Fruit fly (Drosophila melanogaster): Measurements from ENCODE around the gene CG33688.

CG33688 gene

DNA sequence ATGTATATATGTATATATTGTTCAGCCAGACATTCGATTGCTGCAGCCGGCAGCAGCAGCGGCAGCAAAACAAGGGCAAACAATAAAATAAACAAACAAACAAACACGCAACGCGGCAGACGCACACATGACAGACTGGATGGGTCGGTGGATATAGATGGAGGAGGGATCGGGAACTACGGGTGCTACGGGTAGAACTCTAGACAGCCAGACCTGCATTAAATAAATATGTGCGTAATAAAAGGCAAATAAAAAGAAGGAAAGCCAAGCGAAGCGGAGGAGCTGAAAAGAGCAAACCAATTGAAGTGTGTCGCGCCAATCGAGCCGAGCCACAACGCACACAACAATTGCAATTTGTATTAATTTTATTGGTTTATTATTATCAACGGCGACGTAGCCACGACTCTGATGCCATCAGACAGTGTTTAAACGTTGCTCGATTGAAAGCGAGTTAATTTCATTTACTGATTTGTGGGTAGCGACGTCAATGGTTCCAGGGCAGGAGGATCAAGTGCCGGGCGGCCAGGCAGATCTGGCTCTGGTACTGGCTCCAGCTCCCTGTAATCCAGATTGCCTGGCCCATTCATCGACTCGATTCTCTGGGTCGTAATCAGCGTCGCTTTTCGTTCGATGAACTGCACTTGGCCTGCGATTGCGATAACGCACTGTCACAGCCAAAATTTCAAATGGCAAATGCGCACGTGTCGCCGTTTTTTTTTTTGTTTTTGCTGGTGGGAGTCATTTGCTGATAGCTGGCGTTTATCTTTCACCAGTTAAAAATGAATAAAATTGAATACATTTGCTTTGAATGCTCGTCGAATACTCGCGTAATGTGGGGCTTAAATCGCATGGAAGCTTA, 4.9 kb upstream of the CG33688 start:
- TF ChIP-seq CTCF (optimal IDR thresholded peaks at IDR 0.05) (no peak), CG8478 (optimal IDR thresholded peaks at IDR 0.05) (no peak)

dm6 chr3L:16195476-16195958, 3.5 kb upstream of the CG33688 start:
- no peak for TF ChIP-seq CG8478 (optimal IDR thresholded peaks at IDR 0.05)
- TF ChIP-seq CTCF (optimal IDR thresholded peaks at IDR 0.05), result no peak

dm6 chr3L:16196588-16197183, 2.3 kb upstream of the CG33688 start:
- TF ChIP-seq CTCF (optimal IDR thresholded peaks at IDR 0.05), result no peak
- TF ChIP-seq CG8478 (optimal IDR thresholded peaks at IDR 0.05), result no peak

DNA sequence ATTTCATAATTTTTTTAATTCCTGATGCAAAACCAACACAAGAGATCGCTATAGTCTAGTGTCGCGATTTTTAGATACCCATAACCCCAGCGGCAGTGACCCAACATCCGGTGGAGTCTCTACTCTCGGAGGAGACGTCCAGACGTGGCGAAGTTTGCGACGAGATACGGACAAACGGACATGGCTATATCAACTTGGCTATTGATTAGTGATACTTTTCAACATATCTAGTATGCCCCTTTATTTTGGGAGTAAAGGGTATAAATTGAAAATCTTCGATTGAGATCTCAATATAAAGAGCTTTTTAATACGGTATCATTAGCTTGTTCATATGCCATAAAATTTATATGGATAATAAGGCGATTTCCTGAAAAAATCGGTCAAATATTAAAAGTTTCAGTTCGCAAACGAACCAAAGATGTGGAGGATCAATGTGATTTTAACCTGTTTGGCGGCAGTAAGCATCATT, 1.5 kb upstream of the CG33688 start, which contains the start of gene CG33687:
Gene CG33687, plus strand, starts transcription at position 419 of the 469 bp plus-strand sequence.
- TF ChIP-seq CG8478 (optimal IDR thresholded peaks at IDR 0.05) (no peak), CTCF (optimal IDR thresholded peaks at IDR 0.05) (no peak)

DNA sequence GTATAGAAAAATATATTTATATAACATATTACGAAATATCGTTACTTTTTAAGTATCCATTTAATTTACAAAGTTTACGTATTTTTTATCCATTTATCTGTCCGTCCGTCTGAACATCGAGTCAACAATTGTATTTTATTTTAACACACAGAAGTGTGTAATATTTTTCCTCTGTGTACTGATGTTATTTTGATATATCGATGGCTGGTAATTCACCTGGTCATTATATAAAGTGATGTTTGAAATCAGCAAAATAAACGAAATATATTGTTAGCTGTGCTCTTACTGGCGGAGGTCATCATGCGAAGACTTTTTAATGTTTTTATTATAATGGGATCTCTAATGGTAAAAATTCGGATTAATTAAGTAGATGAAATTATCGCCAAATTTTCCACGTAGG, 909 bp downstream of the CG33688 start, which contains the start of gene CG33689:
Gene CG33689, plus strand, starts transcription at position 301 of the 400 bp plus-strand sequence.
- TF ChIP-seq CTCF (optimal IDR thresholded peaks at IDR 0.05), result no peak
- TF ChIP-seq CG8478 (optimal IDR thresholded peaks at IDR 0.05), result no peak

- TF ChIP-seq CG8478 (optimal IDR thresholded peaks at IDR 0.05) (no peak), CTCF (optimal IDR thresholded peaks at IDR 0.05) (no peak)
Observed at dm6 chr3L:16201028-16201427, 2.0 kb downstream of the CG33688 start, which contains the start of gene dls. TSS of gene dls (plus strand) at chr3L:16201328.

DNA sequence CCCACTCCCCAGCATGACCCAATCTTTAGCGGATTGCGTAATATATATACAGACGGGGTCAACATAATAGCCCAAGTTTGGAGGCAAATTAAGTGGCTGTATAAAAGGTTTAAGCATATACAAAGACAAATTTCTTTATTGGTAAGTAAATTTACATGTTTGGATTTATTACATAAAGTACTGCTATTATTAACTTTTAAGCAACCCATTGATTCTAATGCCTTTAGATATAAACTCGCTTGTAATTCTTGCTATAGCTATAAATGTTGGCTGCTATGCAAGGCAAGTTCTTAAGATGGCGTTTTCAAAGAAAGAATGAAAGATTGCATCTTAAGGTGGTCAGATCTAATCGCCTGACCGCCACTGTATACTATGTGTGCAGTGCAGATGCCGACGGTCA, 3.5 kb downstream of the CG33688 start:
- no peak for TF ChIP-seq CG8478 (optimal IDR thresholded peaks at IDR 0.05)
- TF ChIP-seq CTCF (optimal IDR thresholded peaks at IDR 0.05), result no peak

dm6 chr3L:16203236-16203635, 4.2 kb downstream of the CG33688 start:
- TF ChIP-seq CG8478 (optimal IDR thresholded peaks at IDR 0.05) (no peak), CTCF (optimal IDR thresholded peaks at IDR 0.05) (no peak)

- no peak for TF ChIP-seq CTCF (optimal IDR thresholded peaks at IDR 0.05)
- no peak for TF ChIP-seq CG8478 (optimal IDR thresholded peaks at IDR 0.05)
Observed at dm6 chr3L:16204128-16204527, 5.1 kb downstream of the CG33688 start.

dm6 chr3L:16208053-16208838, 9.2 kb downstream of the CG33688 start:
- TF ChIP-seq CG8478 (optimal IDR thresholded peaks at IDR 0.05) (no peak), CTCF (optimal IDR thresholded peaks at IDR 0.05) (no peak)

dm6 chr3L:16208839-16209612, 10.0 kb downstream of the CG33688 start:
- TF ChIP-seq CG8478 (optimal IDR thresholded peaks at IDR 0.05), result no peak
- TF ChIP-seq CTCF (optimal IDR thresholded peaks at IDR 0.05), result no peak

DNA sequence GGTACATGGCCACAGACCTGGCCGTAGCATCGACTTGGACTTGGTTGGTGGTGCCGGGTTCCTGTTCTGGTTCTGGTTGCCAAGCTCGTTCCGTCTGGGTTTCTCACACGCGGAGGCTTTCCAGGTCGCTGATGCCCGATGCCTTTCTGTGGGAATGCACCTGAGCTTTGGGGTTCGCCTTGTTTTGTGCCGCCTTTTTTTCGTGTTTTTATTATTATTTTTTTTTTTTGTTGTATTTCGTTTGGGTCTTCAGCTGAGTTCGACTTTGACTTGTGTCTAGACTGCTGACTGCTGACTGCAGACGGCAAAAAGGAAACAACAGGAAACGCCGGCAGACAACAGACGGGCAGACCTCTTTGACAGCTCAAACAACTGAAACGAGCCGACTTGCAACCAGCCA, 10.6 kb downstream of the CG33688 start:
- TF ChIP-seq CTCF (optimal IDR thresholded peaks at IDR 0.05) (no peak), CG8478 (optimal IDR thresholded peaks at IDR 0.05) (no peak)

DNA sequence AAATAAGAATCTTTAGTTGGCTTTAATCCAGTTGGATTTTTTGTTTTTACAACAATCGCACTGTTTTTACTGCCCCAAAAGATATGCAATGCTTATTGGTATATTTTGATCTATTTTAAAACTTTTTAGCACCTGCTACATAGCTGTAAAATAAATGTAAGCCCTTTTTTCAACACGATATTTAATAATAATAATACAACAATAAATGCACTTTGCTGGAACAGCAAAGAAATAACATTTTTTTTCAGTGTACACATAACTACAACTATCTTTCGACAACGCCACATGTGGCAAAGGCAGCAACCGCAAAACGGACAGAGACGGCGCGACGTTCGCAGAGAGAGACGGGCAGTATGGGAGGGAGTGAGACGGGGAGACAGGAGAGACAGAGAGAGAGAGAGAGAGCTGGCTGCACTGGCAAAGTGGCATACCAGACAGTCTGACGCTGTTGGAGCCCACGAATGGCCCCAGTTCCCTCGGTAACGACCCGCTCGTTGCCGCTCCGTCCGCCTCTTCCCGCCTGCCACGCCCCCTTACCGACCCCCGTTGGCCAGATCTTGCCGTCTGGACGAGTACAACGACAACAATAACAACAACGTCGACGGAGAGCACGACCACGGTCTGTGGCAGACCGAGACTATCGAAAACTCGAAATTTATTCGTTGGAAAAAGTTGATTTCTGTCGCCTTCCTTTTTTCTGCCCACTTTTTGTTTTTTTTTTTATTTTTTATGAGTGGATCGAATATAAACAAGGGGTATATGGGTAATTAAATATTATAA, 12.3 kb downstream of the CG33688 start:
- TF ChIP-seq CTCF (optimal IDR thresholded peaks at IDR 0.05) (no peak), CG8478 (optimal IDR thresholded peaks at IDR 0.05) (no peak)

- TF ChIP-seq CTCF (optimal IDR thresholded peaks at IDR 0.05) (no peak), CG8478 (optimal IDR thresholded peaks at IDR 0.05) (no peak)
Observed at dm6 chr3L:16211936-16212287, 12.9 kb downstream of the CG33688 start.

All from S2 (cell line).